Worm (Caenorhabditis elegans) whole organism, midembryonic: Measurements from ENCODE around the gene C18A3.7.

Experiments used
- T22C8.4 ChIP-seq: fragments of 200-800 bp; sonication (Bioruptor generic); IDR thresholded peaks from 2 replicates; pipeline ENCODE4 v1.3.6; 2022; ENCODE audit warnings: missing genetic modification characterization, missing compliant biosample characterization
- cog-1 ChIP-seq: sonication (generic microtip); optimal IDR thresholded peaks from 2 replicates; lab custom pipeline; 2016; ENCODE audit warnings: missing genetic modification characterization, missing compliant biosample characterization
- flt-1 ChIP-seq: fragments of 200-800 bp; sonication (Bioruptor generic); IDR thresholded peaks from 2 replicates; pipeline ENCODE4 v1.3.6; 2022; ENCODE audit warnings: missing genetic modification characterization, missing compliant biosample characterization
- klf-2 ChIP-seq: fragments of 200-800 bp; sonication (Bioruptor generic); conservative IDR thresholded peaks from 2 replicates; pipeline ENCODE4 v1.3.6; 2022; ENCODE audit warnings: missing genetic modification reagents, missing genetic modification characterization, missing compliant biosample characterization
- ref-1 ChIP-seq: fragments of 200-800 bp; sonication (Bioruptor generic); conservative IDR thresholded peaks from 2 replicates; pipeline ENCODE4 v1.3.6; 2022; ENCODE audit warnings: missing genetic modification reagents, missing genetic modification characterization, missing compliant biosample characterization
- tab-1 ChIP-seq: fragments of 200-800 bp; sonication (Bioruptor generic); IDR thresholded peaks from 2 replicates; pipeline ENCODE4 v1.3.6; 2022; ENCODE audit warnings: missing genetic modification characterization, missing compliant biosample characterization
- ztf-23 ChIP-seq: fragments of 200-800 bp; sonication (Bioruptor generic); IDR thresholded peaks from 2 replicates; pipeline ENCODE4 v1.3.6; 2022; ENCODE audit warnings: missing genetic modification reagents, missing genetic modification characterization, missing compliant biosample characterization
- ztf-29 ChIP-seq: fragments of 200-800 bp; sonication (Bioruptor generic); IDR thresholded peaks from 2 replicates; pipeline ENCODE4 v1.3.6; 2022; ENCODE audit warnings: missing genetic modification reagents, missing genetic modification characterization, missing compliant biosample characterization

- no peak for TF ChIP-seq ztf-29 (GFP tag; lab: Robert Waterston, UW)
- no peak for TF ChIP-seq flt-1
- no peak for TF ChIP-seq T22C8.4 (GFP tag; lab: Robert Waterston, UW)
- no peak for TF ChIP-seq ref-1 (GFP tag; lab: Robert Waterston, UW)
- TF ChIP-seq cog-1 (tag; lab: Kevin White, UChicago): no peak
- TF ChIP-seq ztf-23 (GFP tag; lab: Robert Waterston, UW): no peak
- no peak for TF ChIP-seq tab-1 (GFP tag; lab: Robert Waterston, UW)
- no peak for TF ChIP-seq klf-2 (GFP tag; lab: Robert Waterston, UW)
Measured at ce11 chrII:5774120-5774519, 43.9 kb upstream of the C18A3.7 start, which contains the start of the genes dmd-5 and F10C1.1.
